Worm (Caenorhabditis elegans): ENCODE results near the gene C18A11.3.

DNA sequence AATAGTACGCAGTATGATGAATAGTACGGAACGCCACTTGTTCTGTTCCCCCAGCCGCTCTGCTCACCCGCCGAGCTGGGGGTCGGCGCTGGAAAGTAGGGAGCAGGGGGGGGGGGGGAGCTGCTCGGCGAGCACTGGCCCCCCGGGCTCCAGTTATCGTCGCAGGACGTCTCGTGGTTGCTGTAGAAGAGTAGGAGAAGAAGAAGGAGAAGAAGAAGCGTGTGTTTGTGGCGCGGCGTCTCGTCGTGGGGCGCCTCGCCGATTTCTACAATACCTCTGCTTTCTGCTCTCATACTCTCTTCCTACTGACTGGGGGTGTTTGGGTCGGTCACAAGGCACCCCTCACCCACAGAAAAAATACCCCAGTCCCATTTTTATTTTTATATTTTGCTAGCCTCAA lies 43.6 kb upstream of the C18A11.3 start:
- peak; percentile 58 for TF ChIP-seq him-1 (tag; optimal IDR thresholded peaks at IDR 0.05)
- TF ChIP-seq dao-5 (tag; optimal IDR thresholded peaks at IDR 0.05): no peak
- no peak for TF ChIP-seq W03F9.2 (tag; optimal IDR thresholded peaks at IDR 0.05)
